Fruit fly (Drosophila melanogaster): Measurements from ENCODE around the gene CG34448.

The CG34448 gene

DNA sequence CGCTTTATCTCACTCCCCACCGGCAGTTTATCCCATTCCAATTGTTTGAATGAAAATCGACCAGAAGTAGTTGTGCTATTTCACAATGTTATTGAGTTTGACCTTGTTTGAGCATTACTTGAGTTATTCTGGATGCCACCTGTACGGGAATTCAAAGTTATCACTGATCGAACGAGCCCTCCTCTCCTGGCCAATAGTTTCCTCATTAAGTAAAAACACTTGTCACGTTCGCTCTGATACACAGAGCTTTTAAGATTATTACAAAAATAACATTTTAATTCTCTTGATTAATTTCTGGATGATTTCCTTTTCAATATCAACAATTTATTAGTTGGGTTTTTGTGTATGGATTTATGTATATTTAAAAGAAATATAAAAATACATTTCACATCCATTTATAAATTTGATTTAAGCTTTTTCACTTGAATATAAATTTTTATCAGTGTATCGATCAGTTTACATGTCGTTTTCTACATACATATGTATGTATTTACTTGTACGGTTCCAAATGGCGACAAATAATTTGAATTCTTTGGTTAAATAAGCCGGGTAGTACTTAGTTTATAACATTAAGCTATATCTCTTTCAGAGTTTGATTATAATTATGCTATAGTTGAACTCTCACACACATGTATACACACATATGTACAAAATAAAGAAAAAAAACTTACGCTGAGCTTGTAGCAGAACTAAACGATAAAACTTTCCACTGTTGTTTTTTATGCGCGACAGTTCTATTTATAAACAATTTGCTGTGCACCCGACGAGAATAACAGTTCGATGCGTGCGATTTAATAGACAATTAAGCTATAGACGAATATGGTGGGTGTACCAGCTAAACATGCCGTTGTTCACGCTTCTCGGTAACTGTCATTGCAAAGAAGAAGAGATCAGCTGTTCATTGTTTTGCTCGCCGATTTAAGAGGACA lies 43.7 kb downstream of the CG34448 start, which contains the start of the genes CG3609 and CG15390 (continued):
- TF ChIP-seq pros (GFP tag; optimal IDR thresholded peaks at IDR 0.05) (no peak), CG4282 (GFP tag; optimal IDR thresholded peaks at IDR 0.05) (peak; percentile 77), CG5180 (GFP tag; optimal IDR thresholded peaks at IDR 0.05) (no peak), CG31388 (GFP tag; optimal IDR thresholded peaks at IDR 0.05) (peak; percentile 76), lbe (GFP tag; optimal IDR thresholded peaks at IDR 0.05) (peak; percentile 84), Lhr (GFP tag; optimal IDR thresholded peaks at IDR 0.05) (no peak), chif (GFP tag; optimal IDR thresholded peaks at IDR 0.05) (peak; percentile 77 to 89), fu2 (GFP tag; optimal IDR thresholded peaks at IDR 0.05) (peak; percentile 83), CG11093 (GFP tag; IDR thresholded peaks at IDR 0.05) (peak; percentile 65; the same call in 1 of the 3 replicates), crol (GFP tag; IDR thresholded peaks at IDR 0.05) (no peak), Hey (tag; optimal IDR thresholded peaks at IDR 0.05) (peak; percentile 57), br (optimal IDR thresholded peaks at IDR 0.05) (no peak), CG3281 (GFP tag; optimal IDR thresholded peaks at IDR 0.05) (peak; percentile 66), NK7.1 (GFP tag; optimal IDR thresholded peaks at IDR 0.05) (peak; percentile 83), Elba2 (GFP tag; optimal IDR thresholded peaks at IDR 0.05) (no peak), Doc3 (GFP tag; IDR thresholded peaks at IDR 0.05; ENCODE audit: partially characterized antibody) (no peak), CG1529 (GFP tag; optimal IDR thresholded peaks at IDR 0.05) (peak; percentile 23), H2.0 (GFP tag; IDR thresholded peaks at IDR 0.05) (peak; percentile 79), bab2 (GFP tag; optimal IDR thresholded peaks at IDR 0.05) (peak; percentile 88), exex (tag; optimal IDR thresholded peaks at IDR 0.05) (peak; percentile 91), ham (GFP tag; IDR thresholded peaks at IDR 0.05) (no peak; the same call in 1 of the 2 replicates), CG10654 (GFP tag; optimal IDR thresholded peaks at IDR 0.05) (peak; percentile 1), lmd (GFP tag; IDR thresholded peaks at IDR 0.05) (peak; percentile 73), CG4328 (GFP tag; optimal IDR thresholded peaks at IDR 0.05) (no peak), CG9437 (GFP tag; optimal IDR thresholded peaks at IDR 0.05) (peak; percentile 56), al (GFP tag; IDR thresholded peaks at IDR 0.05) (peak; percentile 82), Mrtf (GFP tag; IDR thresholded peaks at IDR 0.05) (peak; percentile 82; the same call in 2 of the 3 replicates), pum (GFP tag; optimal IDR thresholded peaks at IDR 0.05) (peak; percentile 73), pnt (GFP tag; optimal IDR thresholded peaks at IDR 0.05) (peak; percentile 67), Ets97D (GFP tag; optimal IDR thresholded peaks at IDR 0.05) (peak; percentile 83), tio (GFP tag; optimal IDR thresholded peaks at IDR 0.05) (peak; percentile 23), CG12104 (GFP tag; optimal IDR thresholded peaks at IDR 0.05) (peak; percentile 22), Tbp (GFP tag; optimal IDR thresholded peaks at IDR 0.05) (no peak), slp2 (GFP tag; optimal IDR thresholded peaks at IDR 0.05) (peak; percentile 69), danr (GFP tag; IDR thresholded peaks at IDR 0.05) (no peak), CG31441 (GFP tag; IDR thresholded peaks at IDR 0.05) (peak; percentile 69), run (tag; optimal IDR thresholded peaks at IDR 0.05) (peak; percentile 16), CG31365 (tag; optimal IDR thresholded peaks at IDR 0.05) (peak; percentile 69), CG33557 (GFP tag; optimal IDR thresholded peaks at IDR 0.05) (peak; percentile 21), CG1792 (GFP tag; optimal IDR thresholded peaks at IDR 0.05) (peak; percentile 78), toy (GFP tag; IDR thresholded peaks at IDR 0.05) (peak; percentile 42; the same call in 1 of the 2 replicates), aop (GFP tag; IDR thresholded peaks at IDR 0.05) (peak; percentile 86), CG7963 (GFP tag; IDR thresholded peaks at IDR 0.05; ENCODE audit: partially characterized antibody) (no peak), CG13296 (GFP tag; optimal IDR thresholded peaks at IDR 0.05) (peak; percentile 64), pho (GFP tag; optimal IDR thresholded peaks at IDR 0.05) (peak; percentile 91), lilli (GFP tag; optimal IDR thresholded peaks at IDR 0.05) (peak; percentile 96), klu (GFP tag; IDR thresholded peaks at IDR 0.05) (no peak), nerfin-1 (tag; optimal IDR thresholded peaks at IDR 0.05) (peak; percentile 6), h (optimal IDR thresholded peaks at IDR 0.05) (no peak), PHDP (tag; optimal IDR thresholded peaks at IDR 0.05) (peak; percentile 77)
